Fruit fly (Drosophila melanogaster): Measurements from ENCODE around the gene Fum4.
A peak's percentile ranks its signal among the peaks of the same experiment; 100 is the strongest.

The Fum4 gene

dm6 chr2L:10231510-10231909 is 40.2 kb upstream of the Fum4 start, which contains the start of gene ova:
Gene ova (minus strand): TSS chr2L:10231692.
- TF ChIP-seq grn (GFP tag; optimal IDR thresholded peaks at IDR 0.05) (peak; percentile 5), CG6175 (GFP tag; IDR thresholded peaks at IDR 0.05) (no peak), CG4282 (GFP tag; optimal IDR thresholded peaks at IDR 0.05) (no peak), CG30020 (tag; optimal IDR thresholded peaks at IDR 0.05) (peak; percentile 96), CG6791 (GFP tag; IDR thresholded peaks at IDR 0.05; ENCODE audit: partially characterized antibody) (no peak), CG34224 (GFP tag; IDR thresholded peaks at IDR 0.05; ENCODE audit: partially characterized antibody) (0 out of 3 replicates have a peak, but pooled peaks have one; percentile 11), CG10366 (GFP tag; IDR thresholded peaks at IDR 0.05) (no peak), ac (GFP tag; optimal IDR thresholded peaks at IDR 0.05) (no peak), CG5245 (GFP tag; optimal IDR thresholded peaks at IDR 0.05) (no peak), CG1024 (GFP tag; IDR thresholded peaks at IDR 0.05) (peak; percentile 85), MESR4 (GFP tag; optimal IDR thresholded peaks at IDR 0.05) (peak; percentile 67), sna (GFP tag; IDR thresholded peaks at IDR 0.05; ENCODE audit: partially characterized antibody) (no peak), CG17359 (tag; optimal IDR thresholded peaks at IDR 0.05) (no peak), CG6689 (GFP tag; IDR thresholded peaks at IDR 0.05) (no peak), pzg (GFP tag; optimal IDR thresholded peaks at IDR 0.05) (peak; percentile 26), CG11560 (tag; IDR thresholded peaks at IDR 0.05) (peak; percentile 85; the same call in 2 of the 3 replicates), CG3163 (GFP tag; optimal IDR thresholded peaks at IDR 0.05) (no peak), slbo (GFP tag; IDR thresholded peaks at IDR 0.05) (no peak), CG1603 (tag; optimal IDR thresholded peaks at IDR 0.05) (peak; percentile 99), Rx (GFP tag; IDR thresholded peaks at IDR 0.05) (no peak), CG17802 (tag; optimal IDR thresholded peaks at IDR 0.05) (peak; percentile 91), onecut (GFP tag; IDR thresholded peaks at IDR 0.05) (no peak), CG10321 (GFP tag; IDR thresholded peaks at IDR 0.05) (no peak), HmgD (GFP tag; optimal IDR thresholded peaks at IDR 0.05) (no peak), mld (GFP tag; IDR thresholded peaks at IDR 0.05; ENCODE audit: partially characterized antibody) (no peak), Pdp1 (GFP tag; optimal IDR thresholded peaks at IDR 0.05) (no peak), Dref (GFP tag; IDR thresholded peaks at IDR 0.05) (peak; percentile 55), CG14667 (GFP tag; IDR thresholded peaks at IDR 0.05) (peak; percentile 20; the same call in 1 of the 2 replicates), pfk (GFP tag; optimal IDR thresholded peaks at IDR 0.05) (peak; percentile 89), Opbp (GFP tag; IDR thresholded peaks at IDR 0.05; ENCODE audit: partially characterized antibody) (no peak), sd (tag; optimal IDR thresholded peaks at IDR 0.05) (peak; percentile 12), Hr3 (GFP tag; optimal IDR thresholded peaks at IDR 0.05) (no peak), CG2889 (GFP tag; IDR thresholded peaks at IDR 0.05) (no peak), slp2 (GFP tag; optimal IDR thresholded peaks at IDR 0.05) (no peak), CG7357 (GFP tag; IDR thresholded peaks at IDR 0.05) (peak; percentile 48; the same call in 1 of the 3 replicates), CG14441 (GFP tag; IDR thresholded peaks at IDR 0.05) (no peak), ssp (GFP tag; IDR thresholded peaks at IDR 0.05) (peak; percentile 89), CG14710 (tag; optimal IDR thresholded peaks at IDR 0.05) (no peak), fd102C (GFP tag; optimal IDR thresholded peaks at IDR 0.05) (no peak), gsb (GFP tag; IDR thresholded peaks at IDR 0.05) (no peak), stwl (tag; optimal IDR thresholded peaks at IDR 0.05) (no peak)

DNA sequence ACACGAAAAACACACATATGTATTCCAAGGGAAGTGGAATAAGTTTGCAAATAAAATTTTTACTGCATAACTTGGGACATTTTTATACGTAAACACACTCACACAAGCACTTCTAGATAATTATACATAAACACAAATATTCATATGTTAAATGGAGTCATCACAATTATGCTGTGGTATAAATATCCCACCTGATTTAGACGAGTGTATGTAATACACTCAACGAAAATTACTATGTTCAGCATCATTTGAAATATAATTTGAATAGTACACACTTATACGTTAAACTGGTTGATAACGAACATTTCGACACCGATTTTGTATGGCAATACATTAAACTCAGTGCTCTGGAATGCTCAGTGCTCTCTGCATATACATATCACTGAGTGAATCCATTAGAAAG is 39.8 kb upstream of the Fum4 start:
- no peak for TF ChIP-seq tna (GFP tag; IDR thresholded peaks at IDR 0.05; ENCODE audit: partially characterized antibody)
- TF ChIP-seq hb (GFP tag; IDR thresholded peaks at IDR 0.05; ENCODE audit: partially characterized antibody) = no peak
- peak; percentile 19 for TF ChIP-seq CHES-1-like (GFP tag; optimal IDR thresholded peaks at IDR 0.05)
- peak; percentile 17 for TF ChIP-seq CG2875 (GFP tag; optimal IDR thresholded peaks at IDR 0.05)
- no peak for TF ChIP-seq CG9437 (GFP tag; optimal IDR thresholded peaks at IDR 0.05)
- TF ChIP-seq abd-A (tag; optimal IDR thresholded peaks at IDR 0.05) = no peak
- no peak for TF ChIP-seq kah (GFP tag; optimal IDR thresholded peaks at IDR 0.05)
- TF ChIP-seq Kr (GFP tag; optimal IDR thresholded peaks at IDR 0.05) = no peak
- no peak for TF ChIP-seq CG2202 (tag; optimal IDR thresholded peaks at IDR 0.05)
- TF ChIP-seq emc (GFP tag; optimal IDR thresholded peaks at IDR 0.05) = no peak
- no peak for TF ChIP-seq klu (GFP tag; IDR thresholded peaks at IDR 0.05)
- TF ChIP-seq bbx (GFP tag; IDR thresholded peaks at IDR 0.05; ENCODE audit: partially characterized antibody) = no peak

Data from whole organism, embryonic.